Fruit fly (Drosophila melanogaster) whole organism, embryonic: ENCODE results near the gene Sulf1.
A peak's percentile ranks its signal among the peaks of the same experiment; 100 is the strongest.

Source experiments
- Abd-B ChIP-seq: fragments of 200-800 bp; sonication (Bioruptor generic); optimal IDR thresholded peaks from 2 replicates; lab custom pipeline; 2018; ENCODE audit warnings: missing biosample characterization, mild to moderate bottlenecking, missing genetic modification characterization, moderate library complexity
- CG1024 ChIP-seq: fragments of 200-800 bp; sonication (Bioruptor generic); IDR thresholded peaks from 2 replicates; pipeline ENCODE4 v1.3.6; 2022; ENCODE audit warnings: missing biosample characterization, missing genetic modification characterization
- CG11504 ChIP-seq: fragments of 200-800 bp; sonication (Bioruptor generic); optimal IDR thresholded peaks from 3 replicates; lab custom pipeline; 2019; ENCODE audit warnings: missing biosample characterization, mild to moderate bottlenecking, missing genetic modification characterization, moderate library complexity
- CG11560 ChIP-seq: fragments of 200-800 bp; sonication (Bioruptor generic); IDR thresholded peaks from 3 replicates; pipeline ENCODE4 v1.3.6; 2022; ENCODE audit warnings: missing biosample characterization, missing genetic modification characterization
- CG12391 ChIP-seq: fragments of 200-800 bp; sonication (Bioruptor generic); optimal IDR thresholded peaks from 3 replicates; lab custom pipeline; 2018; ENCODE audit warnings: missing biosample characterization, mild to moderate bottlenecking, missing genetic modification characterization, moderate library complexity
- CG13894 ChIP-seq: fragments of 200-800 bp; sonication (Bioruptor generic); optimal IDR thresholded peaks from 3 replicates; lab custom pipeline; 2018; ENCODE audit warnings: missing biosample characterization, mild to moderate bottlenecking, missing genetic modification characterization, moderate library complexity
- CG14965 ChIP-seq: fragments of 200-800 bp; sonication (Bioruptor generic); optimal IDR thresholded peaks from 2 replicates; lab custom pipeline; 2016; ENCODE audit warnings: missing biosample characterization, missing genetic modification characterization, borderline replicate concordance
- CG17361 ChIP-seq: fragments of 200-800 bp; sonication (Bioruptor generic); IDR thresholded peaks from 3 replicates; pipeline ENCODE4 v1.3.6; 2022; ENCODE audit warnings: missing biosample characterization, missing genetic modification characterization
- CG18262 ChIP-seq: fragments of 200-800 bp; optimal IDR thresholded peaks from 3 replicates; lab custom pipeline; 2019; ENCODE audit warnings: missing biosample characterization, mild to moderate bottlenecking, missing genetic modification characterization, moderate library complexity
- CG2116 ChIP-seq: fragments of 200-800 bp; sonication (Bioruptor generic); optimal IDR thresholded peaks from 3 replicates; lab custom pipeline; 2018; ENCODE audit warnings: missing biosample characterization, mild to moderate bottlenecking, missing genetic modification characterization
- CG2712 ChIP-seq: fragments of 200-800 bp; optimal IDR thresholded peaks from 3 replicates; lab custom pipeline; 2019; ENCODE audit warnings: missing biosample characterization, mild to moderate bottlenecking, missing genetic modification characterization, moderate library complexity
- CG31388 ChIP-seq: fragments of 200-800 bp; sonication (Bioruptor generic); optimal IDR thresholded peaks from 2 replicates; lab custom pipeline; 2016; ENCODE audit warnings: missing biosample characterization, missing genetic modification characterization
- CG3847 ChIP-seq: fragments of 200-800 bp; sonication (Bioruptor generic); IDR thresholded peaks from 2 replicates; pipeline ENCODE4 v1.3.6; 2022; ENCODE audit warnings: missing biosample characterization, missing genetic modification characterization
- CG4360 ChIP-seq: fragments of 200-800 bp; sonication (Bioruptor generic); IDR thresholded peaks from 2 replicates; pipeline ENCODE4 v1.3.6; 2022; ENCODE audit warnings: missing biosample characterization, missing genetic modification characterization
- CG4404 ChIP-seq: fragments of 200-800 bp; sonication (Bioruptor generic); IDR thresholded peaks from 2 replicates; pipeline ENCODE4 v1.3.6; 2022; ENCODE audit warnings: missing biosample characterization, missing genetic modification characterization
- CG7556 ChIP-seq: fragments of 200-800 bp; sonication (Bioruptor generic); optimal IDR thresholded peaks from 2 replicates; lab custom pipeline; 2017; ENCODE audit warnings: missing biosample characterization, mild to moderate bottlenecking, missing genetic modification characterization
- CG7786 ChIP-seq: fragments of 200-800 bp; sonication (Bioruptor generic); optimal IDR thresholded peaks from 2 replicates; lab custom pipeline; 2016; ENCODE audit warnings: missing biosample characterization, missing genetic modification characterization
- CG8281 ChIP-seq: fragments of 200-800 bp; sonication (Bioruptor generic); optimal IDR thresholded peaks from 2 replicates; lab custom pipeline; 2018; ENCODE audit warnings: missing biosample characterization, mild to moderate bottlenecking, missing genetic modification characterization, moderate library complexity
- CG8359 ChIP-seq: fragments of 200-800 bp; sonication (Bioruptor generic); optimal IDR thresholded peaks from 2 replicates; lab custom pipeline; 2017; ENCODE audit warnings: missing biosample characterization, mild to moderate bottlenecking, missing genetic modification characterization, borderline replicate concordance
- Dbx ChIP-seq: fragments of 200-800 bp; sonication (Bioruptor generic); IDR thresholded peaks from 3 replicates; pipeline ENCODE4 v1.3.6; 2022; ENCODE audit warnings: missing biosample characterization, missing genetic modification characterization
- Deaf1 ChIP-seq: fragments of 200-800 bp; optimal IDR thresholded peaks from 3 replicates; lab custom pipeline; 2019; ENCODE audit warnings: missing biosample characterization, mild to moderate bottlenecking, missing genetic modification characterization, moderate library complexity
- Dref ChIP-seq: fragments of 200-800 bp; sonication (Bioruptor generic); IDR thresholded peaks from 2 replicates; pipeline ENCODE4 v1.3.6; 2022; ENCODE audit warnings: missing biosample characterization, missing genetic modification characterization
- Ets65A ChIP-seq: fragments of 200-800 bp; sonication (Bioruptor generic); peaks from one replicate; lab custom pipeline; 2016; ENCODE audit warnings: missing biosample characterization, missing genetic modification characterization
- Hr78 ChIP-seq, 2 experiments: fragments of 200-800 bp in 1 of 2; fragments of >200 bp in 1 of 2; sonication (Bioruptor generic) in 1 of 2; optimal IDR thresholded peaks; 2 replicates each; lab custom pipeline; 2017 to 2019; ENCODE audit warnings: missing biosample characterization in 2 of 2, missing genetic modification characterization in 2 of 2, mild to moderate bottlenecking in 1 of 2, moderate library complexity in 1 of 2
- Max ChIP-seq: fragments of 200-800 bp; sonication (Bioruptor generic); optimal IDR thresholded peaks from 2 replicates; lab custom pipeline; 2016; ENCODE audit warnings: missing biosample characterization, mild to moderate bottlenecking, missing genetic modification characterization
- Meics ChIP-seq: fragments of 200-800 bp; sonication (Bioruptor generic); optimal IDR thresholded peaks from 2 replicates; lab custom pipeline; 2017; ENCODE audit warnings: missing biosample characterization, mild to moderate bottlenecking, missing genetic modification characterization
- Opbp ChIP-seq: fragments of 200-800 bp; sonication (Bioruptor generic); IDR thresholded peaks from 3 replicates; pipeline ENCODE4 v1.3.6; 2022; ENCODE audit warnings: missing biosample characterization, missing genetic modification characterization; ENCODE audit not compliant: partially characterized antibody
- Sox100B ChIP-seq: fragments of 200-800 bp; sonication (Bioruptor generic); optimal IDR thresholded peaks from 3 replicates; lab custom pipeline; 2018; ENCODE audit warnings: missing biosample characterization, mild to moderate bottlenecking, missing genetic modification characterization
- bab2 ChIP-seq: fragments of 200-800 bp; sonication (Bioruptor generic); optimal IDR thresholded peaks from 2 replicates; lab custom pipeline; 2016; ENCODE audit warnings: missing biosample characterization, missing genetic modification characterization
- bcd ChIP-seq: fragments of 200-800 bp; sonication (Bioruptor generic); optimal IDR thresholded peaks from 2 replicates; lab custom pipeline; 2017; ENCODE audit warnings: missing biosample characterization, mild to moderate bottlenecking, missing genetic modification characterization
- chinmo ChIP-seq: fragments of 200-800 bp; sonication (Bioruptor generic); IDR thresholded peaks from 4 replicates; pipeline ENCODE4 v1.3.6; 2022; ENCODE audit warnings: missing biosample characterization, missing genetic modification characterization; ENCODE audit not compliant: partially characterized antibody
- cwo ChIP-seq: fragments of 200-800 bp; sonication (Bioruptor generic); optimal IDR thresholded peaks from 3 replicates; lab custom pipeline; 2017; ENCODE audit warnings: missing biosample characterization, missing genetic modification characterization, mild to moderate bottlenecking, moderate library complexity, missing genetic modification reagents
- dmrt99B ChIP-seq: fragments of 200-800 bp; sonication (Bioruptor generic); optimal IDR thresholded peaks from 2 replicates; lab custom pipeline; 2018; ENCODE audit warnings: missing biosample characterization, mild to moderate bottlenecking, missing genetic modification characterization, moderate library complexity
- dpn ChIP-seq, 2 experiments: fragments of 200-800 bp; sonication (Bioruptor generic); optimal IDR thresholded peaks; 3 replicates each; lab custom pipeline; 2016; ENCODE audit warnings: missing biosample characterization in 2 of 2, missing genetic modification characterization in 2 of 2
- eyg ChIP-seq: fragments of 200-800 bp; sonication (Bioruptor generic); optimal IDR thresholded peaks from 3 replicates; lab custom pipeline; 2016; ENCODE audit warnings: missing biosample characterization, missing genetic modification characterization
- grau ChIP-seq: fragments of 200-800 bp; optimal IDR thresholded peaks from 3 replicates; lab custom pipeline; 2019; ENCODE audit warnings: missing biosample characterization, mild to moderate bottlenecking, missing genetic modification characterization, moderate library complexity
- gsb ChIP-seq: fragments of 200-800 bp; sonication (Bioruptor generic); IDR thresholded peaks from 2 replicates; pipeline ENCODE4 v1.3.6; 2022; ENCODE audit warnings: missing biosample characterization, missing genetic modification characterization
- lab ChIP-seq: fragments of 200-800 bp; sonication (Bioruptor generic); optimal IDR thresholded peaks from 3 replicates; lab custom pipeline; 2017; ENCODE audit warnings: missing biosample characterization, missing genetic modification characterization, mild to moderate bottlenecking, moderate library complexity, missing genetic modification reagents
- lola ChIP-seq, 3 experiments: fragments of >200 bp in 2 of 3; fragments of 200-800 bp in 1 of 3; sonication (Bioruptor generic) in 1 of 3; optimal IDR thresholded peaks; 2 replicates each; lab custom pipeline; 2017 to 2019; ENCODE audit warnings: missing biosample characterization in 3 of 3, missing genetic modification characterization in 3 of 3, mild to moderate bottlenecking in 1 of 3, moderate library complexity in 1 of 3
- nmo ChIP-seq: fragments of 200-800 bp; sonication (Bioruptor generic); optimal IDR thresholded peaks from 2 replicates; lab custom pipeline; 2018; ENCODE audit warnings: missing biosample characterization, mild to moderate bottlenecking, missing genetic modification characterization, moderate library complexity
- oc ChIP-seq: fragments of 200-800 bp; sonication (Bioruptor generic); optimal IDR thresholded peaks from 2 replicates; lab custom pipeline; 2018; ENCODE audit warnings: missing biosample characterization, mild to moderate bottlenecking, missing genetic modification characterization, moderate library complexity
- ranshi ChIP-seq: fragments of 200-800 bp; sonication (Bioruptor generic); IDR thresholded peaks from 2 replicates; pipeline ENCODE4 v1.3.6; 2022; ENCODE audit warnings: missing biosample characterization, missing genetic modification characterization
- scrt ChIP-seq: fragments of 200-800 bp; sonication (Bioruptor generic); optimal IDR thresholded peaks from 2 replicates; lab custom pipeline; 2018; ENCODE audit warnings: missing biosample characterization, mild to moderate bottlenecking, missing genetic modification characterization, moderate library complexity
- usp ChIP-seq: fragments of >200 bp; optimal IDR thresholded peaks from 2 replicates; lab custom pipeline; 2017; ENCODE audit warnings: missing biosample characterization, missing genetic modification characterization
- vvl ChIP-seq: fragments of 200-800 bp; sonication (Bioruptor generic); IDR thresholded peaks from 2 replicates; pipeline ENCODE4 v1.3.6; 2022; ENCODE audit warnings: missing biosample characterization, missing genetic modification characterization

The Sulf1 gene

dm6 chr3R:16336327-16337052 is 2.9 kb downstream of the Sulf1 start (continued):
- TF ChIP-seq CG7556 (GFP tag; lab: Kevin White, UChicago) (peak; percentile 25), CG11504 (tag; lab: Kevin White, UChicago) (peak; percentile 42), CG7786 (no peak), CG17361 (GFP tag; lab: Robert Waterston, UW) (peak; percentile 35; the same call in 1 of the 3 replicates), grau (tag; lab: Kevin White, UChicago) (peak; percentile 5), Sox100B (GFP tag; lab: Kevin White, UChicago) (peak; percentile 47), nmo (GFP tag; lab: Kevin White, UChicago) (peak; percentile 20), CG2712 (peak; percentile 23), bab2 (GFP tag; lab: Kevin White, UChicago) (peak; percentile 11), lola (GFP tag; optimal IDR thresholded peaks at IDR 0.05; lab: Kevin White, UChicago) (peak in 1 of 3 experiments; percentile 27), dmrt99B (tag; lab: Kevin White, UChicago) (peak; percentile 42), bcd (GFP tag; lab: Kevin White, UChicago) (no peak), CG12391 (tag; lab: Kevin White, UChicago) (peak; percentile 38), CG4360 (GFP tag; lab: Robert Waterston, UW) (0 out of 2 replicates have a peak, but pooled peaks have one; percentile 18), Abd-B (GFP tag; lab: Kevin White, UChicago) (no peak), eyg (no peak), CG1024 (no peak), CG2116 (no peak), Meics (GFP tag; lab: Kevin White, UChicago) (peak; percentile 2), CG18262 (tag; lab: Kevin White, UChicago) (peak; percentile 43), Ets65A (GFP tag; lab: Kevin White, UChicago) (peak; percentile 24), Opbp (GFP tag; lab: Robert Waterston, UW) (no peak)

dm6 chr3R:16335438-16336073 is 3.8 kb downstream of the Sulf1 start:
- TF ChIP-seq dpn (GFP tag; optimal IDR thresholded peaks at IDR 0.05; lab: Kevin White, UChicago) (no peak), lab (GFP tag; lab: Kevin White, UChicago) (peak; percentile 82), ranshi (GFP tag; lab: Robert Waterston, UW) (no peak), CG8359 (GFP tag; lab: Kevin White, UChicago) (peak; percentile 96), scrt (GFP tag; lab: Kevin White, UChicago) (no peak), CG8281 (peak; percentile 74), CG4404 (GFP tag; lab: Robert Waterston, UW) (0 out of 2 replicates have a peak, but pooled peaks have one; percentile 7), chinmo (GFP tag; lab: Robert Waterston, UW) (0 out of 4 replicates have a peak, but pooled peaks have one; percentile 20), cwo (no peak), Deaf1 (tag; lab: Kevin White, UChicago) (peak; percentile 38), Dref (GFP tag; lab: Robert Waterston, UW) (0 out of 2 replicates have a peak, but pooled peaks have one; percentile 22), vvl (GFP tag; lab: Robert Waterston, UW) (0 out of 2 replicates have a peak, but pooled peaks have one; percentile 23)

dm6 chr3R:16334797-16335196 is 4.6 kb downstream of the Sulf1 start:
- TF ChIP-seq Opbp (GFP tag; lab: Robert Waterston, UW) = no peak
- no peak for TF ChIP-seq CG14965 (GFP tag; lab: Kevin White, UChicago)
- TF ChIP-seq CG3847 (GFP tag; lab: Robert Waterston, UW) = no peak
- peak; percentile 81 for TF ChIP-seq oc
- TF ChIP-seq Hr78 (GFP tag; optimal IDR thresholded peaks at IDR 0.05; lab: Kevin White, UChicago) = no peak
- no peak for TF ChIP-seq Max (GFP tag; lab: Kevin White, UChicago)
- no peak for TF ChIP-seq usp (GFP tag; lab: Kevin White, UChicago)
- TF ChIP-seq CG13894 (tag; lab: Kevin White, UChicago) = no peak
- no peak for TF ChIP-seq gsb (GFP tag; lab: Robert Waterston, UW)
- TF ChIP-seq CG31388 (GFP tag; lab: Kevin White, UChicago) = no peak
- TF ChIP-seq CG11560 (tag; lab: Robert Waterston, UW) = no peak
- TF ChIP-seq Dbx (GFP tag; lab: Robert Waterston, UW) = peak; percentile 20; the same call in 1 of the 3 replicates
- peak; percentile 94 for TF ChIP-seq CG8359 (GFP tag; lab: Kevin White, UChicago)
